Fruit fly (Drosophila melanogaster) whole organism: Measurements from ENCODE around the gene Max.

ENCODE experiments used
- CG8478 ChIP-seq: fragments of >200 bp; optimal IDR thresholded peaks from 2 replicates; lab custom pipeline; 2018; ENCODE audit warnings: inconsistent platforms
- Dll ChIP-seq: fragments of >200 bp; optimal IDR thresholded peaks from 2 replicates; lab custom pipeline; 2017
- EcR ChIP-seq, 2 experiments: fragments of >200 bp; optimal IDR thresholded peaks; 2 replicates each; lab custom pipeline; 2017; ENCODE audit warnings: missing biosample characterization in 2 of 2, missing genetic modification characterization in 2 of 2, missing genetic modification reagents in 2 of 2
- pan ChIP-seq: fragments of >200 bp; optimal IDR thresholded peaks from 2 replicates; lab custom pipeline; 2017
- psq ChIP-seq: fragments of >200 bp; optimal IDR thresholded peaks from 2 replicates; lab custom pipeline; 2017
- usp ChIP-seq: fragments of >200 bp; optimal IDR thresholded peaks from 2 replicates; lab custom pipeline; 2017; ENCODE audit warnings: missing biosample characterization, missing genetic modification characterization, mixed read lengths

Max gene

dm6 chr3L:19264141-19264487, at the start of gene Max:
Gene Max (minus strand): TSS chr3L:19264184.
- TF ChIP-seq pan (lab: Kevin White, UChicago) (no peak), EcR (GFP tag; optimal IDR thresholded peaks at IDR 0.05; lab: Kevin White, UChicago) (no peak), Dll (lab: Kevin White, UChicago) (no peak), CG8478 (lab: Kevin White, UChicago) (no peak), usp (GFP tag; lab: Kevin White, UChicago) (no peak), psq (lab: Kevin White, UChicago) (no peak)

- no peak for TF ChIP-seq psq (lab: Kevin White, UChicago)
- no peak for TF ChIP-seq EcR (GFP tag; optimal IDR thresholded peaks at IDR 0.05; lab: Kevin White, UChicago)
- TF ChIP-seq Dll (lab: Kevin White, UChicago), result no peak
- TF ChIP-seq usp (GFP tag; lab: Kevin White, UChicago), result no peak
- TF ChIP-seq CG8478 (lab: Kevin White, UChicago), result no peak
- TF ChIP-seq pan (lab: Kevin White, UChicago), result no peak
Measured at dm6 chr3L:19294613-19295299, 30.8 kb upstream of the Max start.

- no peak for TF ChIP-seq usp (GFP tag; lab: Kevin White, UChicago)
- TF ChIP-seq EcR (GFP tag; optimal IDR thresholded peaks at IDR 0.05; lab: Kevin White, UChicago), result no peak
- no peak for TF ChIP-seq pan (lab: Kevin White, UChicago)
- TF ChIP-seq psq (lab: Kevin White, UChicago), result no peak
- TF ChIP-seq CG8478 (lab: Kevin White, UChicago), result no peak
- no peak for TF ChIP-seq Dll (lab: Kevin White, UChicago)
Measured at dm6 chr3L:19294235-19294612, 30.2 kb upstream of the Max start, which contains the start of gene fal. Gene fal (plus strand): TSS chr3L:19294564.

- TF ChIP-seq usp (GFP tag; lab: Kevin White, UChicago) (no peak), CG8478 (lab: Kevin White, UChicago) (no peak), Dll (lab: Kevin White, UChicago) (no peak), EcR (GFP tag; optimal IDR thresholded peaks at IDR 0.05; lab: Kevin White, UChicago) (peak in 1 of 2 experiments; percentile 18), pan (lab: Kevin White, UChicago) (no peak), psq (lab: Kevin White, UChicago) (no peak)
Measured at dm6 chr3L:19293178-19293741, 29.3 kb upstream of the Max start.

- no peak for TF ChIP-seq CG8478 (lab: Kevin White, UChicago)
- peak; percentile 64 for TF ChIP-seq Dll (lab: Kevin White, UChicago)
Measured at dm6 chr3L:19292440-19293175, 28.6 kb upstream of the Max start, which contains the start of gene Gbs-76A. Gene Gbs-76A (minus strand): TSS chr3L:19292766.

- TF ChIP-seq Dll (lab: Kevin White, UChicago) (no peak), EcR (GFP tag; optimal IDR thresholded peaks at IDR 0.05; lab: Kevin White, UChicago) (no peak), usp (GFP tag; lab: Kevin White, UChicago) (no peak), psq (lab: Kevin White, UChicago) (no peak), pan (lab: Kevin White, UChicago) (no peak), CG8478 (lab: Kevin White, UChicago) (no peak)
Measured at dm6 chr3L:19291465-19292413, 27.8 kb upstream of the Max start.

dm6 chr3L:19289411-19289810, 25.4 kb upstream of the Max start:
- no peak for TF ChIP-seq EcR (GFP tag; optimal IDR thresholded peaks at IDR 0.05; lab: Kevin White, UChicago)
- no peak for TF ChIP-seq psq (lab: Kevin White, UChicago)
- no peak for TF ChIP-seq Dll (lab: Kevin White, UChicago)
- no peak for TF ChIP-seq pan (lab: Kevin White, UChicago)
- no peak for TF ChIP-seq usp (GFP tag; lab: Kevin White, UChicago)
- TF ChIP-seq CG8478 (lab: Kevin White, UChicago), result no peak

- no peak for TF ChIP-seq Dll (lab: Kevin White, UChicago)
- no peak for TF ChIP-seq usp (GFP tag; lab: Kevin White, UChicago)
- TF ChIP-seq pan (lab: Kevin White, UChicago), result no peak
- no peak for TF ChIP-seq EcR (GFP tag; optimal IDR thresholded peaks at IDR 0.05; lab: Kevin White, UChicago)
- no peak for TF ChIP-seq CG8478 (lab: Kevin White, UChicago)
- no peak for TF ChIP-seq psq (lab: Kevin White, UChicago)
Measured at dm6 chr3L:19288395-19288969, 24.5 kb upstream of the Max start.

- TF ChIP-seq usp (GFP tag; lab: Kevin White, UChicago) (no peak), CG8478 (lab: Kevin White, UChicago) (no peak), pan (lab: Kevin White, UChicago) (no peak), Dll (lab: Kevin White, UChicago) (no peak), EcR (GFP tag; optimal IDR thresholded peaks at IDR 0.05; lab: Kevin White, UChicago) (no peak), psq (lab: Kevin White, UChicago) (no peak)
Measured at dm6 chr3L:19280700-19281099, 16.7 kb upstream of the Max start, which contains the start of gene CG14089. Gene CG14089 (minus strand): TSS chr3L:19280800.

- TF ChIP-seq pan (lab: Kevin White, UChicago) (no peak), EcR (GFP tag; optimal IDR thresholded peaks at IDR 0.05; lab: Kevin White, UChicago) (no peak)
Measured at dm6 chr3L:19280283-19280682, 16.3 kb upstream of the Max start.
